Worm (Caenorhabditis elegans): ENCODE results near the gene set-21.

set-21 gene

ce11 chrIV:4369116-4369515 lies 21.5 kb upstream of the set-21 start:
- TF ChIP-seq nhr-47 (tag; optimal IDR thresholded peaks at IDR 0.05), result no peak
- no peak for TF ChIP-seq mab-9 (GFP tag; IDR thresholded peaks at IDR 0.05)
- TF ChIP-seq egl-13 (tag; optimal IDR thresholded peaks at IDR 0.05), result no peak
- no peak for TF ChIP-seq alr-1 (tag; optimal IDR thresholded peaks at IDR 0.05; ENCODE audit: borderline replicate concordance)
- TF ChIP-seq nhr-90 (tag; optimal IDR thresholded peaks at IDR 0.05; ENCODE audit: poor library complexity), result no peak
- TF ChIP-seq pag-3 (tag; optimal IDR thresholded peaks at IDR 0.05; ENCODE audit: borderline replicate concordance, insufficient read depth), result no peak
- TF ChIP-seq zag-1 (tag; optimal IDR thresholded peaks at IDR 0.05), result no peak
- TF ChIP-seq zip-4 (GFP tag; optimal IDR thresholded peaks at IDR 0.05), result no peak
- TF ChIP-seq hlh-17 (GFP tag; optimal IDR thresholded peaks at IDR 0.05; ENCODE audit: borderline replicate concordance), result no peak
- TF ChIP-seq C16A3.4 (tag; optimal IDR thresholded peaks at IDR 0.05), result no peak
- no peak for TF ChIP-seq swsn-7 (tag; optimal IDR thresholded peaks at IDR 0.05)
- no peak for TF ChIP-seq aly-2 (tag; optimal IDR thresholded peaks at IDR 0.05)
- no peak for TF ChIP-seq dsc-1 (tag; optimal IDR thresholded peaks at IDR 0.05)
- no peak for TF ChIP-seq nhr-71 (tag; optimal IDR thresholded peaks at IDR 0.05)
- no peak for TF ChIP-seq lin-35 (GFP tag; optimal IDR thresholded peaks at IDR 0.05)

DNA sequence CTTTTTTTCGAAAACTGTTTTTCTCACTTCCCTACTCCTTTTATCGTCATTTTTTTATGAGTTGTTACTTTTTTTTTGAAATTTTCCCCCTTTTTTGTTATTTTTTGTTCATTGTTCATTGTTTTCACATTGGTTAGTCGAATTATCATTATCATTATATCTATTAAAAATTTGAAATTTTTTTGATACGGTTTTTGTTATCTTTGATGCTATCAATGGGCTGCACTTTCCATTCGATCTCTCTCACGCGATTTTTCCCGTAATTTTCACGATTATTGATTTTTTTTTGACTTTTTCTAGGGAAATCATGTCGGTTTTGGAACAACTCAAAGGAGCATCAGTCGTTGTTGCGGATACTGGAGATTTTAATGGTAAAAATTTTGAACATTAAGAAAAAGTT lies 4.3 kb upstream of the set-21 start, which contains the start of gene tald-1:
tald-1 (plus strand) TSS at position 301 of the 400 bp plus-strand sequence.
- TF ChIP-seq egl-27 (tag; optimal IDR thresholded peaks at IDR 0.05) (no peak), elt-2 (tag; optimal IDR thresholded peaks at IDR 0.05) (peak; percentile 40), ceh-82 (tag; optimal IDR thresholded peaks at IDR 0.05) (no peak), elt-3 (tag; optimal IDR thresholded peaks at IDR 0.05) (no peak), C34B4.2 (tag; optimal IDR thresholded peaks at IDR 0.05) (no peak)

DNA sequence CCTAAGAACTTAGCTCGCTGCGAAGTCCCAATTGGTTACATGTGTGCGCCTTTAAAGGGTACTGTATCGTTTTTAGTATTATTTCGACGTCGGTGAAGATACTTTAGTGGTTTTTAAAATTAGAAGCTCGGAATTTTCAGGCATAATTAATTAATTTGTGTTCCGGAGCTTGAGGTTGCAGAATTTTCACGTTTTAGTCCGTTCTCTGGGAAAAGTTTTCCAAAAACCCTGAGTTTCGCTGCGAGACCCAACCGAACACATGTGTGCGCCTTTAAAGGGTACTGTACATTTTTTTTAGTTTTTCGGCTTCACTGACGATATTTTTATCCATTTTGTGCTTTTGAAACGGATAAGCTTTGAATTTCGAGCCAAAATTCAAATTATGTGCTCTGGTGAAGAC lies 2.8 kb downstream of the set-21 start:
- TF ChIP-seq lin-15B (tag; optimal IDR thresholded peaks at IDR 0.05) (no peak), zip-4 (GFP tag; optimal IDR thresholded peaks at IDR 0.05) (no peak), nhr-237 (tag; optimal IDR thresholded peaks at IDR 0.05) (no peak), nhr-77 (tag; optimal IDR thresholded peaks at IDR 0.05) (no peak), lir-3 (tag; optimal IDR thresholded peaks at IDR 0.05; ENCODE audit: poor library complexity) (no peak), ets-5 (GFP tag; IDR thresholded peaks at IDR 0.05) (no peak), ceh-8 (GFP tag; optimal IDR thresholded peaks at IDR 0.05) (no peak), nhr-12 (tag; optimal IDR thresholded peaks at IDR 0.05) (no peak), Y116A8C.19 (tag; optimal IDR thresholded peaks at IDR 0.05; ENCODE audit: borderline replicate concordance) (no peak), blmp-1 (tag; optimal IDR thresholded peaks at IDR 0.05) (no peak)

- TF ChIP-seq nhr-237 (tag; optimal IDR thresholded peaks at IDR 0.05) (no peak), egl-13 (tag; optimal IDR thresholded peaks at IDR 0.05) (no peak), ama-1 (optimal IDR thresholded peaks at IDR 0.05) (no peak), aha-1 (tag; optimal IDR thresholded peaks at IDR 0.05) (no peak), unc-130 (tag; optimal IDR thresholded peaks at IDR 0.05) (no peak), mdl-1 (tag; optimal IDR thresholded peaks at IDR 0.05) (no peak), blmp-1 (tag; optimal IDR thresholded peaks at IDR 0.05) (no peak)
Measured at ce11 chrIV:4393942-4394460, 3.4 kb downstream of the set-21 start, which contains the start of gene ell-1. Gene ell-1 (plus strand): TSS chrIV:4394410.

DNA sequence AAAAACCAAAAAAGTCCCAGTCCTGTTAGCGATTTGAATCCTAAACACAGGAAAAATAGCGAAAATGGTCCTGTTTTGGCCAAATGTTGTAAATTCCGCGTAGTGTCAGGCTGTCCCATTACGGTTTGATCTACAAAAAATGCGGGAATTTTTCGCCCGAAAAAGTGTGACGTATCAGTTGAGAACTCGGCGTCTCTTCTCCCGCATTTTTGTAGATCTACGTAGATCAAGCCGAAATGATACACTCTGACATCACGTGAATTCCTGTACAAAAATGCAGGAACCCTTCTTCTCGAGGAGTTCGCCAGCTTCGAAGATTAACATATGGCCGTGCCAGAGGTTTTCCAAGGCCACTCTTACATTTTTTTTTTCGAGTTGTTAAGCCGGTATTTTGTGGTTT lies 4.9 kb downstream of the set-21 start:
- no peak for TF ChIP-seq Y116A8C.19 (tag; optimal IDR thresholded peaks at IDR 0.05; ENCODE audit: borderline replicate concordance)
- TF ChIP-seq rnt-1 (tag; optimal IDR thresholded peaks at IDR 0.05), result no peak
- TF ChIP-seq nhr-71 (tag; optimal IDR thresholded peaks at IDR 0.05), result no peak
- TF ChIP-seq isw-1 (GFP tag; IDR thresholded peaks at IDR 0.05), result no peak
- TF ChIP-seq fkh-10 (GFP tag; optimal IDR thresholded peaks at IDR 0.05), result no peak
- TF ChIP-seq vab-15 (tag; optimal IDR thresholded peaks at IDR 0.05), result no peak

Measured in whole organism, L1 larva.